Fruit fly (Drosophila melanogaster) whole organism, embryonic: ENCODE data around the gene CG45676.

Source experiments
- CG11504 ChIP-seq: fragments of 200-800 bp; sonication (Bioruptor generic); optimal IDR thresholded peaks from 3 replicates; lab custom pipeline; 2019; ENCODE audit warnings: missing biosample characterization, mild to moderate bottlenecking, missing genetic modification characterization, moderate library complexity
- CG12769 ChIP-seq: fragments of 200-800 bp; sonication (Bioruptor generic); optimal IDR thresholded peaks from 2 replicates; lab custom pipeline; 2019; ENCODE audit warnings: missing biosample characterization, mild to moderate bottlenecking, missing genetic modification characterization, moderate library complexity
- CG13296 ChIP-seq: fragments of 200-800 bp; sonication (Bioruptor generic); optimal IDR thresholded peaks from 3 replicates; lab custom pipeline; 2018; ENCODE audit warnings: missing biosample characterization, mild to moderate bottlenecking, missing genetic modification characterization
- CG13775 ChIP-seq: fragments of 200-800 bp; sonication (Bioruptor generic); optimal IDR thresholded peaks from 3 replicates; lab custom pipeline; 2017; ENCODE audit warnings: missing biosample characterization, mild to moderate bottlenecking, missing genetic modification characterization
- CG1603 ChIP-seq: fragments of 200-800 bp; sonication (Bioruptor generic); optimal IDR thresholded peaks from 2 replicates; lab custom pipeline; 2019; ENCODE audit warnings: missing biosample characterization, mild to moderate bottlenecking, missing genetic modification characterization, moderate library complexity
- CG17385 ChIP-seq: fragments of 200-800 bp; sonication (Bioruptor generic); optimal IDR thresholded peaks from 3 replicates; lab custom pipeline; 2018; ENCODE audit warnings: missing biosample characterization, mild to moderate bottlenecking, missing genetic modification characterization
- CG17829 ChIP-seq: fragments of 200-800 bp; optimal IDR thresholded peaks from 2 replicates; lab custom pipeline; 2019; ENCODE audit warnings: missing biosample characterization, mild to moderate bottlenecking, missing genetic modification characterization, moderate library complexity
- CG2678 ChIP-seq: fragments of 200-800 bp; sonication (Bioruptor generic); optimal IDR thresholded peaks from 3 replicates; lab custom pipeline; 2019; ENCODE audit warnings: missing biosample characterization, mild to moderate bottlenecking, missing genetic modification characterization, moderate library complexity
- CG3065 ChIP-seq: fragments of 200-800 bp; sonication (Bioruptor generic); optimal IDR thresholded peaks from 2 replicates; lab custom pipeline; 2016; ENCODE audit warnings: missing biosample characterization, missing genetic modification characterization
- CG31441 ChIP-seq: fragments of 200-800 bp; sonication (Bioruptor generic); IDR thresholded peaks from 2 replicates; pipeline ENCODE4 v1.3.6; 2022; ENCODE audit warnings: missing biosample characterization, missing genetic modification characterization
- CG32532 ChIP-seq: fragments of 200-800 bp; sonication (Bioruptor generic); IDR thresholded peaks from 2 replicates; pipeline ENCODE4 v1.3.6; 2022; ENCODE audit warnings: missing biosample characterization, missing genetic modification characterization
- CG34422 ChIP-seq: fragments of 200-800 bp; sonication (Bioruptor generic); IDR thresholded peaks from 3 replicates; pipeline ENCODE4 v1.3.6; 2022; ENCODE audit warnings: missing biosample characterization, missing genetic modification characterization
- CG4328 ChIP-seq: fragments of 200-800 bp; sonication (Bioruptor generic); optimal IDR thresholded peaks from 3 replicates; lab custom pipeline; 2017; ENCODE audit warnings: missing biosample characterization, missing genetic modification reagents, missing genetic modification characterization
- CG4854 ChIP-seq: fragments of 200-800 bp; sonication (Bioruptor generic); optimal IDR thresholded peaks from 2 replicates; lab custom pipeline; 2016; ENCODE audit warnings: missing biosample characterization, missing genetic modification characterization, inconsistent platforms
- CG5953 ChIP-seq: fragments of 200-800 bp; sonication (Bioruptor generic); IDR thresholded peaks from 2 replicates; pipeline ENCODE4 v1.3.6; 2022; ENCODE audit warnings: missing biosample characterization, missing genetic modification characterization
- CG6175 ChIP-seq: fragments of 200-800 bp; sonication (Bioruptor generic); IDR thresholded peaks from 3 replicates; pipeline ENCODE4 v1.3.6; 2022; ENCODE audit warnings: missing biosample characterization, missing genetic modification characterization
- CG8924 ChIP-seq: fragments of 200-800 bp; optimal IDR thresholded peaks from 3 replicates; lab custom pipeline; 2019; ENCODE audit warnings: missing biosample characterization, mild to moderate bottlenecking, missing genetic modification characterization, moderate library complexity
- CG9437 ChIP-seq: fragments of 200-800 bp; sonication (Bioruptor generic); optimal IDR thresholded peaks from 2 replicates; lab custom pipeline; 2018; ENCODE audit warnings: missing biosample characterization, mild to moderate bottlenecking, missing genetic modification characterization
- Dip3 ChIP-seq: fragments of 200-800 bp; sonication (Bioruptor generic); optimal IDR thresholded peaks from 3 replicates; lab custom pipeline; 2016; ENCODE audit warnings: missing biosample characterization, missing genetic modification characterization
- GATAe ChIP-seq: fragments of 200-800 bp; sonication (Bioruptor generic); conservative IDR thresholded peaks from 2 replicates; pipeline ENCODE4 v1.3.6; 2022; ENCODE audit warnings: missing biosample characterization, missing genetic modification characterization
- Hmr ChIP-seq: fragments of 200-800 bp; sonication (Bioruptor generic); optimal IDR thresholded peaks from 3 replicates; lab custom pipeline; 2017; ENCODE audit warnings: mild to moderate bottlenecking, missing biosample characterization, missing genetic modification reagents, missing genetic modification characterization
- Hr51 ChIP-seq, 2 experiments: fragments of 200-800 bp; sonication (Bioruptor generic); optimal IDR thresholded peaks; 2 replicates in 1 of 2; 3 replicates in 1 of 2; lab custom pipeline; 2016 to 2018; ENCODE audit warnings: missing biosample characterization in 2 of 2, missing genetic modification characterization in 2 of 2, mild to moderate bottlenecking in 1 of 2, moderate library complexity in 1 of 2
- Hr78 ChIP-seq, 2 experiments: fragments of 200-800 bp in 1 of 2; fragments of >200 bp in 1 of 2; sonication (Bioruptor generic) in 1 of 2; optimal IDR thresholded peaks; 2 replicates each; lab custom pipeline; 2017 to 2019; ENCODE audit warnings: missing biosample characterization in 2 of 2, missing genetic modification characterization in 2 of 2, mild to moderate bottlenecking in 1 of 2, moderate library complexity in 1 of 2
- Myb ChIP-seq: fragments of 200-800 bp; sonication (Bioruptor generic); optimal IDR thresholded peaks from 2 replicates; lab custom pipeline; 2016; ENCODE audit warnings: missing biosample characterization, missing genetic modification characterization
- NC2α ChIP-seq: fragments of 200-800 bp; sonication (Bioruptor generic); optimal IDR thresholded peaks from 2 replicates; lab custom pipeline; 2016; ENCODE audit warnings: missing biosample characterization, missing genetic modification characterization
- Neu2 ChIP-seq: fragments of 200-800 bp; sonication (Bioruptor generic); optimal IDR thresholded peaks from 3 replicates; lab custom pipeline; 2016; ENCODE audit warnings: missing biosample characterization, missing genetic modification characterization, borderline replicate concordance
- Opbp ChIP-seq: fragments of 200-800 bp; sonication (Bioruptor generic); IDR thresholded peaks from 3 replicates; pipeline ENCODE4 v1.3.6; 2022; ENCODE audit warnings: missing biosample characterization, missing genetic modification characterization; ENCODE audit not compliant: partially characterized antibody
- PHDP ChIP-seq: fragments of 200-800 bp; sonication (Bioruptor generic); optimal IDR thresholded peaks from 3 replicates; lab custom pipeline; 2018; ENCODE audit warnings: missing biosample characterization, mild to moderate bottlenecking, missing genetic modification characterization, moderate library complexity
- Ptx1 ChIP-seq: fragments of 200-800 bp; sonication (Bioruptor generic); IDR thresholded peaks from 2 replicates; pipeline ENCODE4 v1.3.6; 2022; ENCODE audit warnings: missing biosample characterization, missing genetic modification characterization
- Ravus ChIP-seq: fragments of 200-800 bp; sonication (Bioruptor generic); IDR thresholded peaks from 2 replicates; pipeline ENCODE4 v1.3.6; 2022; ENCODE audit warnings: missing biosample characterization, missing genetic modification characterization
- Rfx ChIP-seq: fragments of 200-800 bp; sonication (Bioruptor generic); IDR thresholded peaks from 2 replicates; pipeline ENCODE4 v1.3.6; 2022; ENCODE audit warnings: missing biosample characterization, missing genetic modification characterization
- Sry-δ ChIP-seq: fragments of 200-800 bp; sonication (Bioruptor generic); optimal IDR thresholded peaks from 2 replicates; lab custom pipeline; 2016; ENCODE audit warnings: missing biosample characterization, missing genetic modification characterization
- ab ChIP-seq: fragments of 200-800 bp; sonication (Bioruptor generic); optimal IDR thresholded peaks from 2 replicates; lab custom pipeline; 2016; ENCODE audit warnings: missing biosample characterization, missing genetic modification characterization
- bcd ChIP-seq: fragments of 200-800 bp; sonication (Bioruptor generic); optimal IDR thresholded peaks from 2 replicates; lab custom pipeline; 2017; ENCODE audit warnings: missing biosample characterization, mild to moderate bottlenecking, missing genetic modification characterization
- btn ChIP-seq: fragments of 200-800 bp; sonication (Bioruptor generic); optimal IDR thresholded peaks from 2 replicates; lab custom pipeline; 2016; ENCODE audit warnings: missing biosample characterization, missing genetic modification characterization
- dmrt99B ChIP-seq: fragments of 200-800 bp; sonication (Bioruptor generic); optimal IDR thresholded peaks from 2 replicates; lab custom pipeline; 2018; ENCODE audit warnings: missing biosample characterization, mild to moderate bottlenecking, missing genetic modification characterization, moderate library complexity
- fd3F ChIP-seq: fragments of 200-800 bp; sonication (Bioruptor generic); optimal IDR thresholded peaks from 2 replicates; lab custom pipeline; 2018; ENCODE audit warnings: missing biosample characterization, mild to moderate bottlenecking, missing genetic modification characterization, moderate library complexity
- ftz-f1 ChIP-seq: fragments of 200-800 bp; sonication (Bioruptor generic); optimal IDR thresholded peaks from 2 replicates; lab custom pipeline; 2016; ENCODE audit warnings: missing biosample characterization, missing genetic modification characterization
- fu2 ChIP-seq: fragments of 200-800 bp; sonication (Bioruptor generic); optimal IDR thresholded peaks from 2 replicates; lab custom pipeline; 2016; ENCODE audit warnings: missing biosample characterization, missing genetic modification characterization
- gem ChIP-seq: fragments of 200-800 bp; sonication (Bioruptor generic); optimal IDR thresholded peaks from 2 replicates; lab custom pipeline; 2019; ENCODE audit warnings: missing biosample characterization, mild to moderate bottlenecking, missing genetic modification characterization, moderate library complexity
- grau ChIP-seq: fragments of 200-800 bp; optimal IDR thresholded peaks from 3 replicates; lab custom pipeline; 2019; ENCODE audit warnings: missing biosample characterization, mild to moderate bottlenecking, missing genetic modification characterization, moderate library complexity
- lmd ChIP-seq: fragments of 200-800 bp; sonication (Bioruptor generic); IDR thresholded peaks from 2 replicates; pipeline ENCODE4 v1.3.6; 2022; ENCODE audit warnings: missing biosample characterization, missing genetic modification characterization
- mirr ChIP-seq: fragments of 200-800 bp; sonication (Bioruptor generic); optimal IDR thresholded peaks from 3 replicates; lab custom pipeline; 2018; ENCODE audit warnings: missing biosample characterization, mild to moderate bottlenecking, missing genetic modification characterization
- pan ChIP-seq, 4 experiments: fragments of >200 bp in 3 of 4; fragments of 200-800 bp in 1 of 4; sonication (Bioruptor generic) in 1 of 4; optimal IDR thresholded peaks in 3 of 4; IDR thresholded peaks in 1 of 4; 2 replicates each; pipeline versions ENCODE4 v1.3.6 to Lab custom; 2017 to 2022; ENCODE audit warnings: missing biosample characterization in 2 of 4, missing genetic modification characterization in 2 of 4, mixed read lengths in 1 of 4
- phol ChIP-seq: fragments of 200-800 bp; sonication (Bioruptor generic); optimal IDR thresholded peaks from 3 replicates; lab custom pipeline; 2018; ENCODE audit warnings: missing biosample characterization, mild to moderate bottlenecking, missing genetic modification characterization, moderate library complexity
- row ChIP-seq: fragments of 200-800 bp; sonication (Bioruptor generic); IDR thresholded peaks from 3 replicates; pipeline ENCODE4 v1.3.6; 2022; ENCODE audit warnings: missing biosample characterization, missing genetic modification characterization
- sens ChIP-seq: fragments of 200-800 bp; sonication (Bioruptor generic); peaks from one replicate; lab custom pipeline; 2016; ENCODE audit warnings: missing biosample characterization, missing genetic modification characterization
- wdn ChIP-seq: fragments of 200-800 bp; sonication (Bioruptor generic); IDR thresholded peaks from 2 replicates; pipeline ENCODE4 v1.3.6; 2022; ENCODE audit warnings: missing biosample characterization, missing genetic modification characterization

The CG45676 gene

dm6 chr3R:11460502-11461358 is 42.0 kb downstream of the CG45676 start, which contains the start of gene PGRP-LB (continued):
- TF ChIP-seq btn = no peak
- no peak for TF ChIP-seq Hr78 (GFP tag; optimal IDR thresholded peaks at IDR 0.05; lab: Kevin White, UChicago)
- peak; percentile 11 for TF ChIP-seq CG17385
- TF ChIP-seq grau (tag; lab: Kevin White, UChicago) = peak; percentile 38
- TF ChIP-seq CG31441 (GFP tag; lab: Robert Waterston, UW) = peak; percentile 11; the same call in 1 of the 2 replicates
- TF ChIP-seq CG6175 = no peak
- no peak for TF ChIP-seq CG34422
- peak; percentile 16 for TF ChIP-seq Myb (GFP tag; lab: Kevin White, UChicago)
- no peak for TF ChIP-seq CG1603 (tag; lab: Kevin White, UChicago)
- peak; percentile 50 for TF ChIP-seq Hmr
- no peak for TF ChIP-seq NC2α (GFP tag; lab: Kevin White, UChicago)
- TF ChIP-seq CG9437 (GFP tag; lab: Kevin White, UChicago) = peak; percentile 7
- TF ChIP-seq Ptx1 (GFP tag; lab: Robert Waterston, UW) = peak; percentile 38; the same call in 1 of the 2 replicates
- TF ChIP-seq lmd = 0 out of 2 replicates have a peak, but pooled peaks have one; percentile 8
- no peak for TF ChIP-seq CG3065
- no peak for TF ChIP-seq CG8924 (tag; lab: Kevin White, UChicago)
- no peak for TF ChIP-seq CG32532
- TF ChIP-seq PHDP (tag; lab: Kevin White, UChicago) = peak; percentile 2
- peak; percentile 9 for TF ChIP-seq bcd (GFP tag; lab: Kevin White, UChicago)
- peak; percentile 67 for TF ChIP-seq row
- peak; percentile 33 for TF ChIP-seq ftz-f1 (GFP tag; lab: Kevin White, UChicago)
- peak; percentile 67 for TF ChIP-seq CG12769 (tag; lab: Kevin White, UChicago)
- peak; percentile 56 for TF ChIP-seq GATAe (GFP tag; lab: Robert Waterston, UW)
- TF ChIP-seq CG13296 = no peak
- TF ChIP-seq wdn (GFP tag; lab: Robert Waterston, UW) = no peak
- no peak for TF ChIP-seq Opbp
- no peak for TF ChIP-seq fd3F (GFP tag; lab: Kevin White, UChicago)
- TF ChIP-seq ab (GFP tag; lab: Kevin White, UChicago) = no peak
- peak; percentile 12 for TF ChIP-seq fu2 (GFP tag; lab: Kevin White, UChicago)
- peak; percentile 46 for TF ChIP-seq gem (tag; lab: Kevin White, UChicago)
- TF ChIP-seq Ravus (GFP tag; lab: Robert Waterston, UW) = no peak
- TF ChIP-seq pan (optimal IDR thresholded peaks at IDR 0.05; lab: Kevin White, UChicago) = no peak
- peak in 1 of 2 experiments; percentile 40 for TF ChIP-seq pan (GFP tag; optimal IDR thresholded peaks at IDR 0.05 in 1 of 2, IDR thresholded peaks at IDR 0.05 in 1 of 2)
- peak; percentile 45 for TF ChIP-seq CG11504 (tag; lab: Kevin White, UChicago)
- no peak for TF ChIP-seq CG5953
- TF ChIP-seq dmrt99B (tag; lab: Kevin White, UChicago) = peak; percentile 10
- TF ChIP-seq Rfx = peak; percentile 51; the same call in 1 of the 2 replicates
- TF ChIP-seq CG4854 (GFP tag; lab: Kevin White, UChicago) = no peak
- TF ChIP-seq phol = peak; percentile 7
- TF ChIP-seq Neu2 = no peak
- TF ChIP-seq Sry-δ (GFP tag; lab: Kevin White, UChicago) = no peak
- TF ChIP-seq CG17829 (tag; lab: Kevin White, UChicago) = no peak
- no peak for TF ChIP-seq CG4328 (GFP tag; lab: Kevin White, UChicago)
- TF ChIP-seq sens (GFP tag; lab: Kevin White, UChicago) = peak; percentile 55
- peak; percentile 34 for TF ChIP-seq CG13775 (GFP tag; lab: Kevin White, UChicago)
- peak; percentile 25 for TF ChIP-seq Dip3 (GFP tag; lab: Kevin White, UChicago)
- peak; percentile 26 for TF ChIP-seq mirr (GFP tag; lab: Kevin White, UChicago)
- peak; percentile 49 for TF ChIP-seq CG2678 (tag; lab: Kevin White, UChicago)
- peak in 1 of 2 experiments; percentile 15 for TF ChIP-seq Hr51 (GFP tag; optimal IDR thresholded peaks at IDR 0.05; lab: Kevin White, UChicago)
